Fruit fly (Drosophila melanogaster) whole organism, embryonic: ENCODE results near the gene Ufd4.

Source experiments
- Bdp1 ChIP-seq: fragments of 200-800 bp; sonication (Bioruptor generic); optimal IDR thresholded peaks from 3 replicates; lab custom pipeline; 2016; ENCODE audit warnings: missing biosample characterization, missing genetic modification characterization
- CG10147 ChIP-seq: fragments of 200-800 bp; sonication (Bioruptor generic); optimal IDR thresholded peaks from 2 replicates; lab custom pipeline; 2019; ENCODE audit warnings: missing biosample characterization, mild to moderate bottlenecking, missing genetic modification characterization, moderate library complexity
- CG10543 ChIP-seq: fragments of 200-800 bp; sonication (Bioruptor generic); optimal IDR thresholded peaks from 3 replicates; lab custom pipeline; 2017; ENCODE audit warnings: missing biosample characterization, mild to moderate bottlenecking, missing genetic modification characterization, moderate library complexity
- CG11696 ChIP-seq: fragments of 200-800 bp; sonication (Bioruptor generic); IDR thresholded peaks from 2 replicates; pipeline ENCODE4 v1.3.6; 2022; ENCODE audit warnings: missing biosample characterization, missing genetic modification characterization
- CG12155 ChIP-seq: fragments of 200-800 bp; sonication (Bioruptor generic); optimal IDR thresholded peaks from 3 replicates; lab custom pipeline; 2016; ENCODE audit warnings: missing biosample characterization, missing genetic modification characterization
- CG12391 ChIP-seq: fragments of 200-800 bp; sonication (Bioruptor generic); optimal IDR thresholded peaks from 3 replicates; lab custom pipeline; 2018; ENCODE audit warnings: missing biosample characterization, mild to moderate bottlenecking, missing genetic modification characterization, moderate library complexity
- CG14014 ChIP-seq: fragments of 200-800 bp; sonication (Bioruptor generic); IDR thresholded peaks from 2 replicates; pipeline ENCODE4 v1.3.6; 2022; ENCODE audit warnings: missing biosample characterization, missing genetic modification characterization
- CG15073 ChIP-seq: fragments of 200-800 bp; sonication (Bioruptor generic); optimal IDR thresholded peaks from 2 replicates; lab custom pipeline; 2016; ENCODE audit warnings: missing biosample characterization, missing genetic modification characterization
- CG15696 ChIP-seq: fragments of 200-800 bp; sonication (Bioruptor generic); optimal IDR thresholded peaks from 2 replicates; lab custom pipeline; 2019; ENCODE audit warnings: missing biosample characterization, mild to moderate bottlenecking, missing genetic modification characterization, moderate library complexity
- CG17328 ChIP-seq: fragments of 200-800 bp; sonication (Bioruptor generic); IDR thresholded peaks from 2 replicates; pipeline ENCODE4 v1.3.6; 2022; ENCODE audit warnings: missing biosample characterization, missing genetic modification characterization
- CG17361 ChIP-seq: fragments of 200-800 bp; sonication (Bioruptor generic); IDR thresholded peaks from 3 replicates; pipeline ENCODE4 v1.3.6; 2022; ENCODE audit warnings: missing biosample characterization, missing genetic modification characterization
- CG18599 ChIP-seq: fragments of 200-800 bp; sonication (Bioruptor generic); optimal IDR thresholded peaks from 3 replicates; lab custom pipeline; 2017; ENCODE audit warnings: missing biosample characterization, missing genetic modification characterization, mild to moderate bottlenecking, moderate library complexity, missing genetic modification reagents
- CG2889 ChIP-seq: fragments of 200-800 bp; sonication (Bioruptor generic); IDR thresholded peaks from 3 replicates; pipeline ENCODE4 v1.3.6; 2022; ENCODE audit warnings: missing biosample characterization, missing genetic modification characterization
- CG3281 ChIP-seq: fragments of 200-800 bp; sonication (Bioruptor generic); optimal IDR thresholded peaks from 3 replicates; lab custom pipeline; 2017; ENCODE audit warnings: missing biosample characterization, mild to moderate bottlenecking, missing genetic modification characterization
- CG33213 ChIP-seq: fragments of 200-800 bp; sonication (Bioruptor generic); optimal IDR thresholded peaks from 3 replicates; lab custom pipeline; 2016; ENCODE audit warnings: missing biosample characterization, missing genetic modification characterization
- CG42726 ChIP-seq: fragments of 200-800 bp; sonication (Bioruptor generic); IDR thresholded peaks from 2 replicates; pipeline ENCODE4 v1.3.6; 2022; ENCODE audit warnings: missing biosample characterization, missing genetic modification characterization; ENCODE audit not compliant: partially characterized antibody
- CG4360 ChIP-seq: fragments of 200-800 bp; sonication (Bioruptor generic); IDR thresholded peaks from 2 replicates; pipeline ENCODE4 v1.3.6; 2022; ENCODE audit warnings: missing biosample characterization, missing genetic modification characterization
- CG6813 ChIP-seq: fragments of 200-800 bp; sonication (Bioruptor generic); optimal IDR thresholded peaks from 2 replicates; lab custom pipeline; 2017; ENCODE audit warnings: missing biosample characterization, missing genetic modification characterization, mild to moderate bottlenecking, moderate library complexity, missing genetic modification reagents
- CoRest ChIP-seq: fragments of 200-800 bp; sonication (Bioruptor generic); optimal IDR thresholded peaks from 3 replicates; lab custom pipeline; 2018; ENCODE audit warnings: missing biosample characterization, mild to moderate bottlenecking, missing genetic modification characterization, moderate library complexity
- E2f2 ChIP-seq: fragments of 200-800 bp; sonication (Bioruptor generic); IDR thresholded peaks from 2 replicates; pipeline ENCODE4 v1.3.6; 2022; ENCODE audit warnings: missing biosample characterization, missing genetic modification characterization
- ERR ChIP-seq: fragments of 200-800 bp; sonication (Bioruptor generic); optimal IDR thresholded peaks from 2 replicates; lab custom pipeline; 2016; ENCODE audit warnings: missing biosample characterization, missing genetic modification characterization
- Elba2 ChIP-seq: fragments of 200-800 bp; sonication (Bioruptor generic); optimal IDR thresholded peaks from 3 replicates; lab custom pipeline; 2016; ENCODE audit warnings: missing biosample characterization, missing genetic modification characterization
- Ets65A ChIP-seq: fragments of 200-800 bp; sonication (Bioruptor generic); peaks from one replicate; lab custom pipeline; 2016; ENCODE audit warnings: missing biosample characterization, missing genetic modification characterization
- Fer2 ChIP-seq: fragments of 200-800 bp; sonication (Bioruptor generic); optimal IDR thresholded peaks from 2 replicates; lab custom pipeline; 2018; ENCODE audit warnings: missing biosample characterization, mild to moderate bottlenecking, missing genetic modification characterization, moderate library complexity
- Gug ChIP-seq: fragments of 200-800 bp; sonication (Bioruptor generic); IDR thresholded peaks from 4 replicates; pipeline ENCODE4 v1.3.6; 2022; ENCODE audit warnings: missing biosample characterization, missing genetic modification characterization
- Jarid2 ChIP-seq: fragments of 200-800 bp; sonication (Bioruptor generic); optimal IDR thresholded peaks from 3 replicates; lab custom pipeline; 2017; ENCODE audit warnings: mild to moderate bottlenecking, missing biosample characterization, missing genetic modification reagents, missing genetic modification characterization
- MESR4 ChIP-seq: fragments of 200-800 bp; sonication (Bioruptor generic); optimal IDR thresholded peaks from 2 replicates; lab custom pipeline; 2018; ENCODE audit warnings: missing biosample characterization, mild to moderate bottlenecking, missing genetic modification characterization, moderate library complexity
- Poxn ChIP-seq: fragments of 200-800 bp; sonication (Bioruptor generic); IDR thresholded peaks from 2 replicates; pipeline ENCODE4 v1.3.6; 2022; ENCODE audit warnings: missing biosample characterization, missing genetic modification characterization
- Taf1 ChIP-seq: fragments of 200-800 bp; sonication (Bioruptor generic); IDR thresholded peaks from 2 replicates; pipeline ENCODE4 v1.3.6; 2022; ENCODE audit warnings: missing biosample characterization, missing genetic modification characterization
- Vsx1 ChIP-seq: fragments of 200-800 bp; sonication (Bioruptor generic); optimal IDR thresholded peaks from 2 replicates; lab custom pipeline; 2017; ENCODE audit warnings: missing biosample characterization, mild to moderate bottlenecking, missing genetic modification characterization, missing genetic modification reagents
- chn ChIP-seq: fragments of 200-800 bp; sonication (Bioruptor generic); optimal IDR thresholded peaks from 2 replicates; lab custom pipeline; 2016; ENCODE audit warnings: missing biosample characterization, missing genetic modification characterization
- exex ChIP-seq: fragments of 200-800 bp; sonication (Bioruptor generic); optimal IDR thresholded peaks from 4 replicates; lab custom pipeline; 2018; ENCODE audit warnings: missing biosample characterization, mild to moderate bottlenecking, missing genetic modification characterization, moderate library complexity
- fd102C ChIP-seq: fragments of 200-800 bp; sonication (Bioruptor generic); optimal IDR thresholded peaks from 2 replicates; lab custom pipeline; 2018; ENCODE audit warnings: missing biosample characterization, mild to moderate bottlenecking, missing genetic modification characterization, moderate library complexity
- grn ChIP-seq: fragments of 200-800 bp; sonication (Bioruptor generic); optimal IDR thresholded peaks from 3 replicates; lab custom pipeline; 2017; ENCODE audit warnings: missing biosample characterization, missing genetic modification characterization
- hkb ChIP-seq, 2 experiments: fragments of 200-800 bp in 1 of 2; fragments of >200 bp in 1 of 2; sonication (Bioruptor generic) in 1 of 2; IDR thresholded peaks in 1 of 2; optimal IDR thresholded peaks in 1 of 2; 2 replicates each; pipeline versions ENCODE4 v1.3.6 to Lab custom; 2017 to 2022; ENCODE audit warnings: missing biosample characterization in 1 of 2, missing genetic modification characterization in 1 of 2
- kah ChIP-seq: fragments of 200-800 bp; sonication (Bioruptor generic); optimal IDR thresholded peaks from 2 replicates; lab custom pipeline; 2018; ENCODE audit warnings: missing biosample characterization, mild to moderate bottlenecking, missing genetic modification characterization
- kay ChIP-seq: fragments of 200-800 bp; sonication (Bioruptor generic); optimal IDR thresholded peaks from 2 replicates; lab custom pipeline; 2016; ENCODE audit warnings: missing biosample characterization, missing genetic modification characterization
- ken ChIP-seq: fragments of 200-800 bp; sonication (Bioruptor generic); IDR thresholded peaks from 3 replicates; pipeline ENCODE4 v1.3.6; 2022; ENCODE audit warnings: missing biosample characterization, missing genetic modification characterization
- lilli ChIP-seq: fragments of 200-800 bp; sonication (Bioruptor generic); optimal IDR thresholded peaks from 3 replicates; lab custom pipeline; 2016; ENCODE audit warnings: missing biosample characterization, missing genetic modification characterization
- mld ChIP-seq: fragments of 200-800 bp; sonication (Bioruptor generic); IDR thresholded peaks from 3 replicates; pipeline ENCODE4 v1.3.6; 2022; ENCODE audit warnings: missing biosample characterization, missing genetic modification characterization; ENCODE audit not compliant: partially characterized antibody
- pb ChIP-seq: fragments of 200-800 bp; sonication (Bioruptor generic); optimal IDR thresholded peaks from 3 replicates; lab custom pipeline; 2016; ENCODE audit warnings: missing biosample characterization, missing genetic modification characterization
- psq ChIP-seq: fragments of 200-800 bp; sonication (Bioruptor generic); optimal IDR thresholded peaks from 2 replicates; lab custom pipeline; 2017; ENCODE audit warnings: missing biosample characterization, missing genetic modification characterization
- repo ChIP-seq: fragments of 200-800 bp; sonication (Bioruptor generic); optimal IDR thresholded peaks from 2 replicates; lab custom pipeline; 2016; ENCODE audit warnings: missing biosample characterization, missing genetic modification characterization
- sd ChIP-seq: fragments of 200-800 bp; sonication (Bioruptor generic); optimal IDR thresholded peaks from 3 replicates; lab custom pipeline; 2018; ENCODE audit warnings: missing biosample characterization, mild to moderate bottlenecking, missing genetic modification characterization, moderate library complexity
- sima ChIP-seq: fragments of 200-800 bp; sonication (Bioruptor generic); optimal IDR thresholded peaks from 2 replicates; lab custom pipeline; 2016; ENCODE audit warnings: missing biosample characterization, missing genetic modification characterization
- stc ChIP-seq: fragments of 200-800 bp; sonication (Bioruptor generic); IDR thresholded peaks from 2 replicates; pipeline ENCODE4 v1.3.6; 2022; ENCODE audit warnings: missing biosample characterization, missing genetic modification characterization
- tna ChIP-seq: fragments of 200-800 bp; sonication (Bioruptor generic); IDR thresholded peaks from 2 replicates; pipeline ENCODE4 v1.3.6; 2022; ENCODE audit warnings: missing biosample characterization, missing genetic modification characterization; ENCODE audit not compliant: partially characterized antibody
- twi ChIP-seq: fragments of 200-800 bp; optimal IDR thresholded peaks from 2 replicates; lab custom pipeline; 2019; ENCODE audit warnings: missing biosample characterization, mild to moderate bottlenecking, missing genetic modification characterization, moderate library complexity
- usp ChIP-seq: fragments of >200 bp; optimal IDR thresholded peaks from 2 replicates; lab custom pipeline; 2017; ENCODE audit warnings: missing biosample characterization, missing genetic modification characterization
- vfl ChIP-seq: fragments of 200-800 bp; sonication (Bioruptor generic); optimal IDR thresholded peaks from 2 replicates; lab custom pipeline; 2016; ENCODE audit warnings: missing biosample characterization, missing genetic modification characterization
- wdn ChIP-seq: fragments of 200-800 bp; sonication (Bioruptor generic); IDR thresholded peaks from 2 replicates; pipeline ENCODE4 v1.3.6; 2022; ENCODE audit warnings: missing biosample characterization, missing genetic modification characterization
- zen ChIP-seq: fragments of 200-800 bp; sonication (Bioruptor generic); optimal IDR thresholded peaks from 3 replicates; lab custom pipeline; 2018; ENCODE audit warnings: missing biosample characterization, mild to moderate bottlenecking, missing genetic modification characterization, moderate library complexity

Gene Ufd4

dm6 chr2L:10276846-10277245, 15.3 kb downstream of the Ufd4 start:
- TF ChIP-seq hkb (optimal IDR thresholded peaks at IDR 0.05; lab: Kevin White, UChicago) (no peak), hkb (GFP tag; IDR thresholded peaks at IDR 0.05; lab: Robert Waterston, UW) (no peak), CG10543 (no peak), chn (GFP tag; lab: Kevin White, UChicago) (peak; percentile 42), Vsx1 (GFP tag; lab: Kevin White, UChicago) (no peak), CG15073 (GFP tag; lab: Kevin White, UChicago) (no peak), sd (tag; lab: Kevin White, UChicago) (no peak), CG18599 (no peak), CG17328 (peak; percentile 59), tna (GFP tag; lab: Robert Waterston, UW) (no peak), wdn (GFP tag; lab: Robert Waterston, UW) (no peak), Gug (GFP tag; lab: Robert Waterston, UW) (no peak), CoRest (tag; lab: Kevin White, UChicago) (no peak), CG12155 (GFP tag; lab: Kevin White, UChicago) (no peak), usp (GFP tag; lab: Kevin White, UChicago) (no peak), ken (GFP tag; lab: Robert Waterston, UW) (0 out of 3 replicates have a peak, but pooled peaks have one; percentile 46), MESR4 (peak; percentile 24), CG4360 (no peak), grn (no peak), twi (no peak), vfl (GFP tag; lab: Kevin White, UChicago) (no peak), Jarid2 (no peak), pb (GFP tag; lab: Kevin White, UChicago) (no peak), repo (GFP tag; lab: Kevin White, UChicago) (no peak), Elba2 (no peak), CG10147 (GFP tag; lab: Kevin White, UChicago) (no peak), psq (no peak), E2f2 (no peak), ERR (GFP tag; lab: Kevin White, UChicago) (no peak), kay (GFP tag; lab: Kevin White, UChicago) (no peak), exex (tag; lab: Kevin White, UChicago) (no peak), fd102C (GFP tag; lab: Kevin White, UChicago) (no peak), CG11696 (GFP tag; lab: Robert Waterston, UW) (no peak), Fer2 (tag; lab: Kevin White, UChicago) (no peak), lilli (GFP tag; lab: Kevin White, UChicago) (no peak), CG42726 (GFP tag; lab: Robert Waterston, UW) (no peak), zen (tag; lab: Kevin White, UChicago) (no peak), CG14014 (GFP tag; lab: Robert Waterston, UW) (peak; percentile 28; the same call in 1 of the 2 replicates), mld (GFP tag; lab: Robert Waterston, UW) (no peak), CG3281 (no peak), CG6813 (GFP tag; lab: Kevin White, UChicago) (no peak), Poxn (GFP tag; lab: Robert Waterston, UW) (no peak), CG2889 (GFP tag; lab: Robert Waterston, UW) (no peak), Bdp1 (GFP tag; lab: Kevin White, UChicago) (no peak), CG33213 (GFP tag; lab: Kevin White, UChicago) (peak; percentile 46), sima (GFP tag; lab: Kevin White, UChicago) (peak; percentile 12), CG12391 (tag; lab: Kevin White, UChicago) (no peak), stc (GFP tag; lab: Robert Waterston, UW) (no peak), Ets65A (GFP tag; lab: Kevin White, UChicago) (peak; percentile 53), Taf1 (GFP tag; lab: Robert Waterston, UW) (no peak), CG17361 (GFP tag; lab: Robert Waterston, UW) (peak; percentile 30; the same call in 1 of the 3 replicates), CG15696 (tag; lab: Kevin White, UChicago) (no peak), kah (GFP tag; lab: Kevin White, UChicago) (no peak)
